Worm (Caenorhabditis elegans): ENCODE measurements around the gene str-162.

str-162 gene

DNA sequence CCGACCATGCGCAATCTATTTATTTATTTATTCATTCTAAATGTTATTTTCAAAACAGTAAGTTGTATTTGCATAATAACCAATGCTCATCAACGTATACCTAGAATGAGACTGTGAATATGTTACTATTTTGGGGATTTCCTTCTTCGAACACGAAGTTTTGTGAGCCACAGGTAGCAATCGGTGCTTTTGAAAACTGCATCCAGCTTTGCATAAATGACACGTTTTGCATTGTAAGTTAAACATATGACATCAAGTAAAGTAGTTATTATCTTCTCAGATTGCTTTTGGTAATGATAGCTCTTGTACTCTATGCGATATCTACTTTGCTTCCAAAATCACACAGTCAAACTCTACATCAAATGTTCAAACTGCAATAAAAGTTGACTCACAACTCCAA, 9.7 kb upstream of the str-162 start, which contains the start of gene E03H12.4:
E03H12.4 (plus strand) TSS at position 120 of the 400 bp plus-strand sequence.
- TF ChIP-seq pat-9 (tag; optimal IDR thresholded peaks at IDR 0.05) (no peak), lim-6 (tag; optimal IDR thresholded peaks at IDR 0.05) (no peak), sox-2 (GFP tag; IDR thresholded peaks at IDR 0.05) (no peak), zip-5 (tag; optimal IDR thresholded peaks at IDR 0.05) (no peak), ceh-45 (GFP tag; IDR thresholded peaks at IDR 0.05) (no peak), pha-4 (tag; optimal IDR thresholded peaks at IDR 0.05) (no peak), ztf-16 (tag; optimal IDR thresholded peaks at IDR 0.05) (no peak), ceh-9 (tag; optimal IDR thresholded peaks at IDR 0.05) (no peak), unc-3 (GFP tag; conservative IDR thresholded peaks at IDR 0.05) (no peak), unc-3 (tag; optimal IDR thresholded peaks at IDR 0.05) (no peak), hlh-8 (tag; optimal IDR thresholded peaks at IDR 0.05) (no peak)

DNA sequence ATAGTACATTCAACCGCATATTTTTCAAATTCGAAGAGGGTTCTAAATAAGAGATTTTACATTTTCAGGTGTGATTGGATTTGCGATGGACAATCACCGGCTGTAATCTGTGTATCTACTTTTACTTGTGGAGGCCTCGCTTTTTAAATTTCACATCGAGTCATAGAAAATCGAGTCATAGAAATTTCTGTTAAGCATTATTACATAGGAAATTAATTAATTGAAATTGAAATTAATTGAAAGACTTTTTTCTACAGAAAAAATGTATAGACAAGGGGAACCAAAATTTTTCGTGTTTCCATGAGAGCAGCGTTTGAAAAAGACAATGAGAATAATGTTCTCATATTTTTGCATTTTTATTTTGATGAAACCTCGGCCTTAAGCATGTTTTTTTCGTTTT, 8.4 kb upstream of the str-162 start, which contains the start of gene clec-176:
clec-176 (plus strand) TSS at position 301 of the 400 bp plus-strand sequence.
- no peak for TF ChIP-seq che-1 (tag; optimal IDR thresholded peaks at IDR 0.05)
- no peak for TF ChIP-seq nhr-232 (tag; optimal IDR thresholded peaks at IDR 0.05)
- TF ChIP-seq fkh-10 (GFP tag; optimal IDR thresholded peaks at IDR 0.05) = no peak
- TF ChIP-seq pqm-1 (tag; optimal IDR thresholded peaks at IDR 0.05) = no peak
- TF ChIP-seq ref-2 (tag; optimal IDR thresholded peaks at IDR 0.05) = no peak
- no peak for TF ChIP-seq ceh-45 (GFP tag; IDR thresholded peaks at IDR 0.05)
- no peak for TF ChIP-seq ttx-3 (tag; optimal IDR thresholded peaks at IDR 0.05)
- TF ChIP-seq ceh-14 (tag; optimal IDR thresholded peaks at IDR 0.05) = no peak
- no peak for TF ChIP-seq ceh-18 (tag; optimal IDR thresholded peaks at IDR 0.05)
- no peak for TF ChIP-seq lin-11 (tag; optimal IDR thresholded peaks at IDR 0.05)
- no peak for TF ChIP-seq pag-3 (tag; optimal IDR thresholded peaks at IDR 0.05; ENCODE audit: borderline replicate concordance)
- TF ChIP-seq K02D7.2 (tag; optimal IDR thresholded peaks at IDR 0.05) = no peak
- no peak for TF ChIP-seq zip-5 (tag; optimal IDR thresholded peaks at IDR 0.05)
- TF ChIP-seq odd-2 (tag; optimal IDR thresholded peaks at IDR 0.05) = no peak
- no peak for TF ChIP-seq hlh-6 (tag; optimal IDR thresholded peaks at IDR 0.05)
- no peak for TF ChIP-seq tbx-7 (tag; optimal IDR thresholded peaks at IDR 0.05)
- TF ChIP-seq pros-1 (tag; optimal IDR thresholded peaks at IDR 0.05) = no peak
- no peak for TF ChIP-seq gmeb-2 (tag; optimal IDR thresholded peaks at IDR 0.05)
- TF ChIP-seq ets-4 (tag; optimal IDR thresholded peaks at IDR 0.05) = no peak
- TF ChIP-seq pha-4 (tag; optimal IDR thresholded peaks at IDR 0.05) = no peak

DNA sequence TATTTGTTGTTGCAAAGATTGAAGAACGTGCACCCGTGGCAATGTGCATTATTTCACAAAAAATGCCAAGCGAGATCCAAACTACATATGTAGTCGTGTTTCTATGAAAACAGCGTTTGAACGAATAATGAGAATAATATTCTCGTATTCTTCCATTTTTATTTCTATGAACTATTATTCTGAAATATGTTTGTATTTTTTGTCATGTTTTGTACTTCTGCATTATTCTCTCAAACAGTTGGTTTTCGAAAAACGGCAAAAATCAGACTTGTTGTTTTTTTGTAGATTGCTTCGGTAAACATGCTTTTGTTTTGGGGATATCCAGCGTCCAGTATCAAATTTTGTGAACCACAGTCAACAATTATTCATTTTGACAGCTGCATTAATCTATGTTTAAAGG, 5.9 kb upstream of the str-162 start, which contains the start of gene clec-177:
clec-177 (plus strand) TSS at position 301 of the 400 bp plus-strand sequence.
- TF ChIP-seq ceh-31 (tag; optimal IDR thresholded peaks at IDR 0.05) = no peak
- TF ChIP-seq unc-42 (tag; optimal IDR thresholded peaks at IDR 0.05) = no peak
- no peak for TF ChIP-seq hlh-13 (GFP tag; optimal IDR thresholded peaks at IDR 0.05)
- no peak for TF ChIP-seq sox-4 (tag; optimal IDR thresholded peaks at IDR 0.05)
- no peak for TF ChIP-seq unc-3 (GFP tag; conservative IDR thresholded peaks at IDR 0.05)
- TF ChIP-seq unc-3 (tag; optimal IDR thresholded peaks at IDR 0.05) = no peak

ce11 chrIV:4988531-4988930, 3.7 kb upstream of the str-162 start, which contains the start of gene E03H12.7:
Gene E03H12.7, minus strand, starts transcription at chrIV:4988631.
- TF ChIP-seq ceh-48 (tag; optimal IDR thresholded peaks at IDR 0.05) (no peak), gmeb-2 (tag; optimal IDR thresholded peaks at IDR 0.05) (no peak), rnt-1 (tag; optimal IDR thresholded peaks at IDR 0.05) (no peak)

- TF ChIP-seq zip-5 (tag; optimal IDR thresholded peaks at IDR 0.05) (no peak), ceh-19 (GFP tag; optimal IDR thresholded peaks at IDR 0.05) (no peak), dve-1 (tag; optimal IDR thresholded peaks at IDR 0.05) (no peak), C08G9.2 (tag; optimal IDR thresholded peaks at IDR 0.05) (no peak), tbx-7 (tag; optimal IDR thresholded peaks at IDR 0.05) (no peak), pat-9 (tag; optimal IDR thresholded peaks at IDR 0.05) (no peak)
These were observed 939 bp downstream of the str-162 start for ce11 chrIV:4993128-4993527.

All from whole organism, late embryonic.